Fruit fly (Drosophila melanogaster) whole organism, embryonic: ENCODE data around the gene CG1575.

Experiments
- CG1024 ChIP-seq: fragments of 200-800 bp; sonication (Bioruptor generic); IDR thresholded peaks from 2 replicates; pipeline ENCODE4 v1.3.6; 2022; ENCODE audit warnings: missing biosample characterization, missing genetic modification characterization
- CG10654 ChIP-seq: fragments of 200-800 bp; sonication (Bioruptor generic); optimal IDR thresholded peaks from 2 replicates; lab custom pipeline; 2016; ENCODE audit warnings: missing biosample characterization, missing genetic modification characterization
- CG12299 ChIP-seq: fragments of 200-800 bp; sonication (Bioruptor generic); optimal IDR thresholded peaks from 2 replicates; lab custom pipeline; 2018; ENCODE audit warnings: missing biosample characterization, mild to moderate bottlenecking, missing genetic modification characterization
- CG13624 ChIP-seq: fragments of 200-800 bp; sonication (Bioruptor generic); optimal IDR thresholded peaks from 2 replicates; lab custom pipeline; 2016; ENCODE audit warnings: missing biosample characterization, missing genetic modification characterization
- CG18764 ChIP-seq: fragments of 200-800 bp; sonication (Bioruptor generic); optimal IDR thresholded peaks from 3 replicates; lab custom pipeline; 2016; ENCODE audit warnings: missing biosample characterization, missing genetic modification characterization
- CG8281 ChIP-seq: fragments of 200-800 bp; sonication (Bioruptor generic); optimal IDR thresholded peaks from 2 replicates; lab custom pipeline; 2018; ENCODE audit warnings: missing biosample characterization, mild to moderate bottlenecking, missing genetic modification characterization, moderate library complexity
- ERR ChIP-seq: fragments of 200-800 bp; sonication (Bioruptor generic); optimal IDR thresholded peaks from 2 replicates; lab custom pipeline; 2016; ENCODE audit warnings: missing biosample characterization, missing genetic modification characterization
- Gsc ChIP-seq: fragments of 200-800 bp; sonication (Bioruptor generic); IDR thresholded peaks from 2 replicates; pipeline ENCODE4 v1.3.6; 2022; ENCODE audit warnings: missing biosample characterization, missing genetic modification characterization
- HHEX ChIP-seq: fragments of 200-800 bp; sonication (Bioruptor generic); optimal IDR thresholded peaks from 3 replicates; lab custom pipeline; 2017; ENCODE audit warnings: missing biosample characterization, mild to moderate bottlenecking, missing genetic modification characterization, missing genetic modification reagents
- Sox102F ChIP-seq: fragments of 200-800 bp; sonication (Bioruptor generic); optimal IDR thresholded peaks from 2 replicates; lab custom pipeline; 2018; ENCODE audit warnings: missing biosample characterization, mild to moderate bottlenecking, missing genetic modification characterization, moderate library complexity
- cas ChIP-seq: fragments of 200-800 bp; sonication (Bioruptor generic); IDR thresholded peaks from 2 replicates; pipeline ENCODE4 v1.3.6; 2022; ENCODE audit warnings: missing biosample characterization, missing genetic modification characterization
- fd3F ChIP-seq: fragments of 200-800 bp; sonication (Bioruptor generic); optimal IDR thresholded peaks from 2 replicates; lab custom pipeline; 2018; ENCODE audit warnings: missing biosample characterization, mild to moderate bottlenecking, missing genetic modification characterization, moderate library complexity
- fd96Cb ChIP-seq: fragments of 200-800 bp; sonication (Bioruptor generic); optimal IDR thresholded peaks from 2 replicates; lab custom pipeline; 2018; ENCODE audit warnings: missing biosample characterization, mild to moderate bottlenecking, missing genetic modification characterization, moderate library complexity
- rib ChIP-seq: fragments of 200-800 bp; sonication (Bioruptor generic); IDR thresholded peaks from 2 replicates; pipeline ENCODE4 v1.3.6; 2022; ENCODE audit warnings: missing biosample characterization, missing genetic modification characterization

dm6 chrX:8126149-8126548 is 9.3 kb downstream of the CG1575 start:
- no peak for TF ChIP-seq Gsc (GFP tag; lab: Robert Waterston, UW)
- peak; percentile 30 for TF ChIP-seq CG10654 (GFP tag; lab: Kevin White, UChicago)
- peak; percentile 88 for TF ChIP-seq Sox102F (GFP tag; lab: Kevin White, UChicago)
- TF ChIP-seq HHEX = peak; percentile 17
- TF ChIP-seq CG8281 (tag; lab: Kevin White, UChicago) = no peak
- TF ChIP-seq rib (GFP tag; lab: Robert Waterston, UW) = no peak
- TF ChIP-seq fd3F (GFP tag; lab: Kevin White, UChicago) = no peak
- no peak for TF ChIP-seq cas
- no peak for TF ChIP-seq CG13624 (GFP tag; lab: Kevin White, UChicago)
- no peak for TF ChIP-seq ERR (GFP tag; lab: Kevin White, UChicago)
- TF ChIP-seq fd96Cb (tag; lab: Kevin White, UChicago) = peak; percentile 82
- no peak for TF ChIP-seq CG12299
- no peak for TF ChIP-seq CG18764
- 0 out of 2 replicates have a peak, but pooled peaks have one; percentile 26 for TF ChIP-seq CG1024
